Fruit fly (Drosophila melanogaster) whole organism, wandering third instar larva: ENCODE data around the gene GluProRS.
A peak's percentile ranks its signal among the peaks of the same experiment; 100 is the strongest.

Source experiments
- Abd-B ChIP-seq: fragments of >200 bp; optimal IDR thresholded peaks from 2 replicates; lab custom pipeline; 2017; ENCODE audit warnings: missing biosample characterization, missing genetic modification characterization
- CG9705 ChIP-seq: fragments of 200-800 bp; sonication (Bioruptor generic); optimal IDR thresholded peaks from 2 replicates; lab custom pipeline; 2018; ENCODE audit warnings: missing biosample characterization, mild to moderate bottlenecking, missing genetic modification characterization
- CrebA ChIP-seq: fragments of 200-800 bp; sonication (Bioruptor generic); optimal IDR thresholded peaks from 2 replicates; lab custom pipeline; 2016; ENCODE audit warnings: missing biosample characterization, mild to moderate bottlenecking, missing genetic modification characterization, borderline replicate concordance
- Dfd ChIP-seq: fragments of >200 bp; optimal IDR thresholded peaks from 2 replicates; lab custom pipeline; 2017; ENCODE audit warnings: missing biosample characterization, missing genetic modification characterization
- Dif ChIP-seq: fragments of 200-275, 200-300 bp; sonication (Bioruptor generic); optimal IDR thresholded peaks from 2 replicates; lab custom pipeline; 2018; ENCODE audit warnings: missing biosample characterization, missing genetic modification characterization; ENCODE audit not compliant: partially characterized antibody
- GATAd ChIP-seq: sonication (Bioruptor generic); optimal IDR thresholded peaks from 2 replicates; lab custom pipeline; 2016; ENCODE audit warnings: missing biosample characterization, missing genetic modification characterization
- HLH106 ChIP-seq: fragments of 200-800 bp; optimal IDR thresholded peaks from 3 replicates; lab custom pipeline; 2019; ENCODE audit warnings: missing biosample characterization, mild to moderate bottlenecking, missing genetic modification characterization, moderate library complexity
- Hnf4 ChIP-seq: fragments of 200-800 bp; sonication (Bioruptor generic); optimal IDR thresholded peaks from 2 replicates; lab custom pipeline; 2016; ENCODE audit warnings: missing biosample characterization, mild to moderate bottlenecking, missing genetic modification characterization
- Hr78 ChIP-seq: fragments of >200 bp; optimal IDR thresholded peaks from 2 replicates; lab custom pipeline; 2017; ENCODE audit warnings: missing biosample characterization, missing genetic modification characterization
- Jra ChIP-seq: sonication (Bioruptor generic); optimal IDR thresholded peaks from 2 replicates; lab custom pipeline; 2016; ENCODE audit warnings: missing biosample characterization, missing genetic modification characterization
- Mio ChIP-seq: sonication (Bioruptor generic); optimal IDR thresholded peaks from 2 replicates; lab custom pipeline; 2016; ENCODE audit warnings: missing biosample characterization, missing genetic modification characterization
- Myc ChIP-seq: fragments of >200 bp; optimal IDR thresholded peaks from 2 replicates; lab custom pipeline; 2017
- N ChIP-seq: fragments of >200 bp; optimal IDR thresholded peaks from 2 replicates; lab custom pipeline; 2018; ENCODE audit warnings: missing biosample characterization, missing external identifiers, missing genetic modification characterization
- OdsH ChIP-seq: fragments of 200-800 bp; sonication (Bioruptor generic); optimal IDR thresholded peaks from 2 replicates; lab custom pipeline; 2016; ENCODE audit warnings: missing biosample characterization, mild to moderate bottlenecking, missing genetic modification characterization
- Rel ChIP-seq, 2 experiments: fragments of 200-800 bp; sonication (Bioruptor generic) in 1 of 2; optimal IDR thresholded peaks; 2 replicates in 1 of 2; 3 replicates in 1 of 2; lab custom pipeline; 2016 to 2019; ENCODE audit warnings: mild to moderate bottlenecking in 2 of 2, missing biosample characterization in 2 of 2, missing genetic modification characterization in 2 of 2, moderate library complexity in 1 of 2
- Sp1 ChIP-seq: fragments of 200-800 bp; sonication (Bioruptor generic); optimal IDR thresholded peaks from 3 replicates; lab custom pipeline; 2019; ENCODE audit warnings: missing biosample characterization, mild to moderate bottlenecking, missing genetic modification characterization, moderate library complexity
- Vsx2 ChIP-seq: fragments of 200-300, 225-300 bp; sonication (Bioruptor generic); optimal IDR thresholded peaks from 2 replicates; lab custom pipeline; 2018; ENCODE audit warnings: missing biosample characterization, missing genetic modification characterization; ENCODE audit not compliant: partially characterized antibody
- br ChIP-seq: fragments of 200-800 bp; sonication (Bioruptor generic); optimal IDR thresholded peaks from 2 replicates; lab custom pipeline; 2016; ENCODE audit warnings: missing biosample characterization, missing genetic modification characterization
- brk ChIP-seq: fragments of 200-800 bp; sonication (Bioruptor generic); optimal IDR thresholded peaks from 2 replicates; lab custom pipeline; 2016; ENCODE audit warnings: missing biosample characterization, mild to moderate bottlenecking, missing genetic modification characterization
- dl ChIP-seq, 2 experiments: fragments of 175-275, 200-275 bp in 1 of 2; fragments of 200-275 bp in 1 of 2; sonication (Bioruptor generic); optimal IDR thresholded peaks; lab custom pipeline; 2018; ENCODE audit warnings: mild to moderate bottlenecking in 2 of 2, missing biosample characterization in 2 of 2, missing genetic modification characterization in 2 of 2, moderate library complexity in 2 of 2; ENCODE audit not compliant: partially characterized antibody in 2 of 2, insufficient read depth in 1 of 2
- dmrt93B ChIP-seq: fragments of 200-800 bp; sonication (Bioruptor generic); optimal IDR thresholded peaks from 2 replicates; lab custom pipeline; 2018; ENCODE audit warnings: missing biosample characterization, mild to moderate bottlenecking, missing genetic modification characterization
- ey ChIP-seq: fragments of 200-800 bp; sonication (Bioruptor generic); optimal IDR thresholded peaks from 2 replicates; lab custom pipeline; 2016; ENCODE audit warnings: missing biosample characterization, missing genetic modification characterization
- foxo ChIP-seq, 2 experiments: fragments of 200-800 bp; sonication (Bioruptor generic); optimal IDR thresholded peaks; 2 replicates in 1 of 2; 3 replicates in 1 of 2; lab custom pipeline; 2016 to 2017; ENCODE audit warnings: missing biosample characterization in 2 of 2, missing genetic modification characterization in 2 of 2
- h ChIP-seq: fragments of 200-800 bp; sonication (Bioruptor generic); optimal IDR thresholded peaks from 3 replicates; lab custom pipeline; 2016; ENCODE audit warnings: missing biosample characterization, mild to moderate bottlenecking, missing genetic modification characterization
- jim ChIP-seq: fragments of 175-275, 200-325 bp; sonication (Bioruptor generic); optimal IDR thresholded peaks from 2 replicates; lab custom pipeline; 2016; ENCODE audit warnings: missing biosample characterization, mild to moderate bottlenecking, missing genetic modification characterization
- lola ChIP-seq: fragments of >200 bp; optimal IDR thresholded peaks from 2 replicates; lab custom pipeline; 2017; ENCODE audit warnings: missing biosample characterization, missing genetic modification characterization
- psq ChIP-seq: fragments of 200-800 bp; sonication (Bioruptor generic); optimal IDR thresholded peaks from 3 replicates; lab custom pipeline; 2017; ENCODE audit warnings: missing biosample characterization, mild to moderate bottlenecking, missing genetic modification characterization, moderate library complexity
- rgr ChIP-seq: fragments of 200-800 bp; sonication (Bioruptor generic); optimal IDR thresholded peaks from 3 replicates; lab custom pipeline; 2016; ENCODE audit warnings: missing biosample characterization, mild to moderate bottlenecking, missing genetic modification characterization
- sage ChIP-seq: fragments of 200-800 bp; sonication (Bioruptor generic); optimal IDR thresholded peaks from 2 replicates; lab custom pipeline; 2016; ENCODE audit warnings: missing biosample characterization, mild to moderate bottlenecking, missing genetic modification characterization
- sv ChIP-seq: fragments of 200-800 bp; sonication (Bioruptor generic); optimal IDR thresholded peaks from 3 replicates; lab custom pipeline; 2016; ENCODE audit warnings: missing biosample characterization, missing genetic modification characterization
- tai ChIP-seq: sonication (Bioruptor generic); optimal IDR thresholded peaks from 2 replicates; lab custom pipeline; 2016; ENCODE audit warnings: missing biosample characterization, missing genetic modification characterization
- usp ChIP-seq: fragments of >200 bp; optimal IDR thresholded peaks from 2 replicates; lab custom pipeline; 2017; ENCODE audit warnings: missing biosample characterization, missing genetic modification characterization
- woc ChIP-seq: sonication (Bioruptor generic); optimal IDR thresholded peaks from 2 replicates; lab custom pipeline; 2016; ENCODE audit warnings: missing biosample characterization, mild to moderate bottlenecking, missing genetic modification characterization

Gene GluProRS

dm6 chr3R:23948324-23948465, 10.0 kb downstream of the GluProRS start, which contains the start of gene CG12268:
Gene CG12268, minus strand, starts transcription at chr3R:23948424.
- TF ChIP-seq woc (GFP tag; lab: Kevin White, UChicago): no peak
- no peak for TF ChIP-seq foxo (GFP tag; optimal IDR thresholded peaks at IDR 0.05; lab: Kevin White, UChicago)
- TF ChIP-seq sv (GFP tag; lab: Kevin White, UChicago): no peak
- TF ChIP-seq Myc (lab: Kevin White, UChicago): no peak
- no peak for TF ChIP-seq rgr (GFP tag; lab: Kevin White, UChicago)
- TF ChIP-seq Mio (GFP tag; lab: Kevin White, UChicago): no peak
- TF ChIP-seq h (GFP tag; lab: Kevin White, UChicago): no peak
- TF ChIP-seq tai (GFP tag; lab: Kevin White, UChicago): no peak
- no peak for TF ChIP-seq Jra
- TF ChIP-seq, all 38 proteins: peak for 0

dm6 chr3R:23947002-23947401, 11.2 kb downstream of the GluProRS start:
- no peak for TF ChIP-seq foxo (GFP tag; optimal IDR thresholded peaks at IDR 0.05; lab: Kevin White, UChicago)
- TF ChIP-seq Rel (GFP tag; optimal IDR thresholded peaks at IDR 0.05; lab: Kevin White, UChicago): no peak
- no peak for TF ChIP-seq Rel (tag; optimal IDR thresholded peaks at IDR 0.05; lab: Kevin White, UChicago)
- no peak for TF ChIP-seq Abd-B (GFP tag; lab: Kevin White, UChicago)
- TF ChIP-seq brk (GFP tag; lab: Kevin White, UChicago): no peak
- no peak for TF ChIP-seq jim
- TF ChIP-seq psq (GFP tag; lab: Kevin White, UChicago): no peak
- no peak for TF ChIP-seq N (GFP tag; lab: Kevin White, UChicago)
- TF ChIP-seq usp (GFP tag; lab: Kevin White, UChicago): no peak
- no peak for TF ChIP-seq dl (GFP tag; optimal IDR thresholded peaks at IDR 0.05; lab: Kevin White, UChicago; ENCODE audit: insufficient read depth in 1 of 2, partially characterized antibody in 2 of 2)
- TF ChIP-seq dmrt93B (GFP tag; lab: Kevin White, UChicago): no peak
- no peak for TF ChIP-seq lola (GFP tag; lab: Kevin White, UChicago)
- TF ChIP-seq Hr78: no peak
- TF ChIP-seq HLH106 (tag; lab: Kevin White, UChicago): no peak
- TF ChIP-seq Hnf4 (GFP tag; lab: Kevin White, UChicago): no peak

- no peak for TF ChIP-seq ey (GFP tag; lab: Kevin White, UChicago)
- TF ChIP-seq CrebA (GFP tag; lab: Kevin White, UChicago): no peak
- no peak for TF ChIP-seq Sp1 (GFP tag; lab: Kevin White, UChicago)
- TF ChIP-seq rgr (GFP tag; lab: Kevin White, UChicago): no peak
- no peak for TF ChIP-seq Rel (GFP tag; optimal IDR thresholded peaks at IDR 0.05; lab: Kevin White, UChicago)
- no peak for TF ChIP-seq Rel (tag; optimal IDR thresholded peaks at IDR 0.05; lab: Kevin White, UChicago)
- TF ChIP-seq Myc (lab: Kevin White, UChicago): no peak
- TF ChIP-seq dl (GFP tag; optimal IDR thresholded peaks at IDR 0.05; lab: Kevin White, UChicago; ENCODE audit: insufficient read depth in 1 of 2, partially characterized antibody in 2 of 2): no peak
- TF ChIP-seq br: no peak
- no peak for TF ChIP-seq woc (GFP tag; lab: Kevin White, UChicago)
- no peak for TF ChIP-seq dmrt93B (GFP tag; lab: Kevin White, UChicago)
- TF ChIP-seq lola (GFP tag; lab: Kevin White, UChicago): no peak
- no peak for TF ChIP-seq OdsH (GFP tag; lab: Kevin White, UChicago)
- no peak for TF ChIP-seq Dfd (GFP tag; lab: Kevin White, UChicago)
- TF ChIP-seq brk (GFP tag; lab: Kevin White, UChicago): no peak
- TF ChIP-seq CG9705 (GFP tag; lab: Kevin White, UChicago): no peak
- no peak for TF ChIP-seq foxo (GFP tag; optimal IDR thresholded peaks at IDR 0.05; lab: Kevin White, UChicago)
Observed at dm6 chr3R:23943843-23944356, 14.3 kb downstream of the GluProRS start.

- TF ChIP-seq CrebA (GFP tag; lab: Kevin White, UChicago) (no peak), Hnf4 (GFP tag; lab: Kevin White, UChicago) (no peak), Dif (GFP tag; lab: Kevin White, UChicago) (peak; percentile 85), rgr (GFP tag; lab: Kevin White, UChicago) (peak; percentile 18), h (GFP tag; lab: Kevin White, UChicago) (peak; percentile 33), Rel (GFP tag; optimal IDR thresholded peaks at IDR 0.05; lab: Kevin White, UChicago) (no peak), Rel (tag; optimal IDR thresholded peaks at IDR 0.05; lab: Kevin White, UChicago) (peak; percentile 49), dl (GFP tag; optimal IDR thresholded peaks at IDR 0.05; lab: Kevin White, UChicago; ENCODE audit: insufficient read depth in 1 of 2, partially characterized antibody in 2 of 2) (peak; percentile 42 to 76), Jra (no peak), CG9705 (GFP tag; lab: Kevin White, UChicago) (no peak), Hr78 (no peak), psq (GFP tag; lab: Kevin White, UChicago) (no peak), Vsx2 (no peak), woc (GFP tag; lab: Kevin White, UChicago) (no peak), brk (GFP tag; lab: Kevin White, UChicago) (no peak), tai (GFP tag; lab: Kevin White, UChicago) (no peak), sage (GFP tag; lab: Kevin White, UChicago) (no peak), Sp1 (GFP tag; lab: Kevin White, UChicago) (peak; percentile 33), dmrt93B (GFP tag; lab: Kevin White, UChicago) (no peak), HLH106 (tag; lab: Kevin White, UChicago) (peak; percentile 15), GATAd (GFP tag; lab: Kevin White, UChicago) (no peak)
- TF ChIP-seq, all 38 proteins: peak for 7
Observed at dm6 chr3R:23942965-23943413, 15.2 kb downstream of the GluProRS start, which contains the start of gene Gdh. Gene Gdh, minus strand, starts transcription at chr3R:23943101.
